Worm (Caenorhabditis elegans) whole organism, young adult: ENCODE results near the gene C44B11.4.

Source experiments
- B0261.1 ChIP-seq: sonication (generic microtip); optimal IDR thresholded peaks from 2 replicates; lab custom pipeline; 2016; ENCODE audit warnings: mild to moderate bottlenecking, missing genetic modification characterization, moderate library complexity, missing compliant biosample characterization
- C06A6.2 ChIP-seq: fragments of 200-800 bp; sonication (Bioruptor generic); conservative IDR thresholded peaks from 2 replicates; pipeline ENCODE4 v1.3.6; 2022; ENCODE audit warnings: missing genetic modification characterization, missing compliant biosample characterization
- D2030.7 ChIP-seq: fragments of 200-800 bp; sonication (Bioruptor generic); IDR thresholded peaks from 2 replicates; pipeline ENCODE4 v1.3.6; 2022; ENCODE audit warnings: missing genetic modification reagents, missing genetic modification characterization, missing compliant biosample characterization
- F33H1.4 ChIP-seq: fragments of 200-800 bp; sonication (Bioruptor generic); IDR thresholded peaks from 2 replicates; pipeline ENCODE4 v1.3.6; 2022; ENCODE audit warnings: missing genetic modification reagents, missing genetic modification characterization, missing compliant biosample characterization
- F57C9.4 ChIP-seq: sonication (generic microtip); optimal IDR thresholded peaks from 2 replicates; lab custom pipeline; 2017; ENCODE audit warnings: mild to moderate bottlenecking, missing genetic modification characterization, missing compliant biosample characterization
- T26A5.8 ChIP-seq: sonication (generic microtip); optimal IDR thresholded peaks from 2 replicates; lab custom pipeline; 2016; ENCODE audit warnings: missing genetic modification characterization, missing compliant biosample characterization
- Y56A3A.18 ChIP-seq: fragments of 200-800 bp; sonication (Bioruptor generic); IDR thresholded peaks from 2 replicates; pipeline ENCODE4 v1.3.6; 2022; ENCODE audit warnings: missing genetic modification reagents, missing genetic modification characterization, missing compliant biosample characterization
- Y67H2A.10 ChIP-seq: fragments of 200-800 bp; sonication (Bioruptor generic); conservative IDR thresholded peaks from 2 replicates; pipeline ENCODE4 v1.3.6; 2022; ENCODE audit warnings: missing genetic modification reagents, missing genetic modification characterization, missing compliant biosample characterization
- athp-1 ChIP-seq: sonication (generic microtip); optimal IDR thresholded peaks from 2 replicates; lab custom pipeline; 2017; ENCODE audit warnings: mild to moderate bottlenecking, missing genetic modification characterization, missing compliant biosample characterization
- attf-3 ChIP-seq: fragments of 200-800 bp; sonication (Bioruptor generic); conservative IDR thresholded peaks from 2 replicates; pipeline ENCODE4 v1.3.6; 2022; ENCODE audit warnings: missing genetic modification reagents, missing genetic modification characterization, missing compliant biosample characterization
- bed-2 ChIP-seq: fragments of 200-800 bp; sonication (Bioruptor generic); IDR thresholded peaks from 2 replicates; pipeline ENCODE4 v1.3.6; 2022; ENCODE audit warnings: missing genetic modification reagents, missing genetic modification characterization, missing compliant biosample characterization
- ceh-40 ChIP-seq: fragments of 200-800 bp; sonication (Bioruptor generic); IDR thresholded peaks from 2 replicates; pipeline ENCODE4 v1.3.6; 2022; ENCODE audit warnings: missing genetic modification characterization, missing compliant biosample characterization
- ceh-79 ChIP-seq: sonication (generic microtip); optimal IDR thresholded peaks from 2 replicates; lab custom pipeline; 2017; ENCODE audit warnings: mild to moderate bottlenecking, missing genetic modification characterization, missing compliant biosample characterization
- chd-7 ChIP-seq: sonication (generic microtip); optimal IDR thresholded peaks from 2 replicates; lab custom pipeline; 2016; ENCODE audit warnings: mild to moderate bottlenecking, missing genetic modification characterization, moderate library complexity, missing compliant biosample characterization
- dox-1 ChIP-seq: fragments of 200-800 bp; sonication (Bioruptor generic); IDR thresholded peaks from 2 replicates; pipeline ENCODE4 v1.3.6; 2022; ENCODE audit warnings: missing genetic modification reagents, missing genetic modification characterization, missing compliant biosample characterization
- dpff-1 ChIP-seq: sonication (generic microtip); optimal IDR thresholded peaks from 2 replicates; lab custom pipeline; 2017; ENCODE audit warnings: mild to moderate bottlenecking, missing genetic modification characterization, missing compliant biosample characterization
- egl-18 ChIP-seq: fragments of 200-800 bp; sonication (Bioruptor generic); IDR thresholded peaks from 2 replicates; pipeline ENCODE4 v1.3.6; 2022; ENCODE audit warnings: missing genetic modification reagents, missing genetic modification characterization, missing compliant biosample characterization
- ets-4 ChIP-seq: fragments of 200-800 bp; sonication (Bioruptor generic); optimal IDR thresholded peaks from 2 replicates; lab custom pipeline; 2018; ENCODE audit warnings: mild to moderate bottlenecking, missing genetic modification characterization, missing compliant biosample characterization
- fkh-3 ChIP-seq: sonication (generic microtip); optimal IDR thresholded peaks from 2 replicates; lab custom pipeline; 2016; ENCODE audit warnings: mild to moderate bottlenecking, missing genetic modification characterization, missing compliant biosample characterization
- him-1 ChIP-seq: sonication (generic microtip); optimal IDR thresholded peaks from 2 replicates; lab custom pipeline; 2016; ENCODE audit warnings: missing genotype, missing genetic modification reagents, missing genetic modification characterization, missing compliant biosample characterization
- hmg-1.2 ChIP-seq: fragments of 200-800 bp; sonication (Bioruptor generic); IDR thresholded peaks from 2 replicates; pipeline ENCODE4 v1.3.6; 2022; ENCODE audit warnings: missing genetic modification reagents, missing genetic modification characterization, missing compliant biosample characterization
- lin-26 ChIP-seq: fragments of 200-800 bp; sonication (Bioruptor generic); IDR thresholded peaks from 2 replicates; pipeline ENCODE4 v1.3.6; 2022; ENCODE audit warnings: missing genetic modification reagents, missing genetic modification characterization, missing compliant biosample characterization
- lir-1 ChIP-seq: fragments of 200-800 bp; sonication (Bioruptor generic); conservative IDR thresholded peaks from 2 replicates; pipeline ENCODE4 v1.3.6; 2022; ENCODE audit warnings: missing genetic modification reagents, missing genetic modification characterization, missing compliant biosample characterization
- lsl-1 ChIP-seq: fragments of 200-800 bp; sonication (Bioruptor generic); optimal IDR thresholded peaks from 2 replicates; lab custom pipeline; 2018; ENCODE audit warnings: mild to moderate bottlenecking, missing genetic modification characterization, moderate library complexity, missing compliant biosample characterization
- madf-10 ChIP-seq: sonication (generic microtip); optimal IDR thresholded peaks from 2 replicates; lab custom pipeline; 2016; ENCODE audit warnings: mild to moderate bottlenecking, missing genetic modification characterization, missing compliant biosample characterization
- madf-6 ChIP-seq: fragments of 200-800 bp; sonication (Bioruptor generic); IDR thresholded peaks from 2 replicates; pipeline ENCODE4 v1.3.6; 2022; ENCODE audit warnings: missing genetic modification reagents, missing genetic modification characterization, missing compliant biosample characterization
- mel-28 ChIP-seq: sonication (generic microtip); optimal IDR thresholded peaks from 2 replicates; lab custom pipeline; 2016; ENCODE audit warnings: borderline replicate concordance, mild to moderate bottlenecking, missing genetic modification characterization, missing compliant biosample characterization
- nfya-1 ChIP-seq: sonication (generic microtip); optimal IDR thresholded peaks from 2 replicates; lab custom pipeline; 2017; ENCODE audit warnings: antibody characterized with exemption, missing compliant biosample characterization, missing genetic modification characterization, borderline replicate concordance; ENCODE audit not compliant: insufficient read depth
- pha-4 ChIP-seq: fragments of 150-350 bp; sonication (generic microtip); optimal IDR thresholded peaks from 2 replicates; lab custom pipeline; 2014; ENCODE audit warnings: missing biosample characterization, missing genetic modification reagents, missing genetic modification characterization
- rec-8 ChIP-seq, 2 experiments: sonication (generic microtip); optimal IDR thresholded peaks; 2 replicates each; lab custom pipeline; 2016; ENCODE audit warnings: mild to moderate bottlenecking in 2 of 2, missing genetic modification characterization in 2 of 2, missing genetic modification reagents in 2 of 2, missing genotype in 2 of 2, missing biosample characterization in 1 of 2, missing compliant biosample characterization in 1 of 2, moderate library complexity in 1 of 2
- rpc-1 ChIP-seq, 2 experiments: fragments of 150-350 bp in 1 of 2; sonication (generic microtip) in 1 of 2; optimal IDR thresholded peaks; 2 replicates each; lab custom pipeline; 2014 to 2018; ENCODE audit warnings: missing biosample characterization in 1 of 2, missing genetic modification characterization in 1 of 2, missing genetic modification reagents in 1 of 2, missing genotype in 1 of 2
- sea-2 ChIP-seq: fragments of 200-800 bp; sonication (Bioruptor generic); IDR thresholded peaks from 2 replicates; pipeline ENCODE4 v1.3.6; 2022; ENCODE audit warnings: missing genetic modification characterization, missing compliant biosample characterization
- snpc-3.4 ChIP-seq: sonication (generic microtip); optimal IDR thresholded peaks from 2 replicates; lab custom pipeline; 2017; ENCODE audit warnings: missing genetic modification characterization, mild to moderate bottlenecking, missing compliant biosample characterization, antibody characterized with exemption, moderate library complexity, missing genotype, missing genetic modification reagents
- snpc-4 ChIP-seq, 5 experiments: fragments of 150-350 bp in 1 of 5; sonication (generic microtip) in 4 of 5; optimal IDR thresholded peaks; 2 replicates each; lab custom pipeline; 2014 to 2018; ENCODE audit warnings: missing genetic modification characterization in 5 of 5, missing biosample characterization in 3 of 5, antibody characterized with exemption in 2 of 5, mild to moderate bottlenecking in 2 of 5, missing compliant biosample characterization in 2 of 5, missing genotype in 2 of 5, moderate library complexity in 2 of 5, missing genetic modification reagents in 1 of 5
- somi-1 ChIP-seq: fragments of 200-800 bp; sonication (Bioruptor generic); optimal IDR thresholded peaks from 2 replicates; lab custom pipeline; 2018; ENCODE audit warnings: mild to moderate bottlenecking, missing genetic modification characterization, missing compliant biosample characterization
- tbp1 ChIP-seq: fragments of 200-800 bp; sonication (Bioruptor generic); optimal IDR thresholded peaks from 2 replicates; lab custom pipeline; 2018; ENCODE audit warnings: mild to moderate bottlenecking, missing genetic modification characterization, missing compliant biosample characterization
- xnd-1 ChIP-seq: sonication (generic microtip); optimal IDR thresholded peaks from 2 replicates; lab custom pipeline; 2016; ENCODE audit warnings: missing genotype, missing genetic modification reagents, missing genetic modification characterization, missing compliant biosample characterization
- zim-3 ChIP-seq: sonication (generic microtip); optimal IDR thresholded peaks from 2 replicates; lab custom pipeline; 2017; ENCODE audit warnings: mild to moderate bottlenecking, missing genetic modification characterization, moderate library complexity, missing compliant biosample characterization
- ztf-26 ChIP-seq: sonication (generic microtip); optimal IDR thresholded peaks from 2 replicates; lab custom pipeline; 2017; ENCODE audit warnings: missing genetic modification characterization, missing compliant biosample characterization
- ztf-28 ChIP-seq: fragments of 200-800 bp; sonication (Bioruptor generic); IDR thresholded peaks from 2 replicates; pipeline ENCODE4 v1.3.6; 2022; ENCODE audit warnings: missing genetic modification reagents, missing genetic modification characterization, missing compliant biosample characterization

The C44B11.4 gene

ce11 chrIII:3108804-3109203 lies 34.8 kb downstream of the C44B11.4 start:
- TF ChIP-seq dox-1 (GFP tag; lab: Robert Waterston, UW) (no peak), Y56A3A.18 (no peak), ztf-28 (GFP tag; lab: Robert Waterston, UW) (no peak), ceh-40 (GFP tag; lab: Robert Waterston, UW) (no peak), B0261.1 (peak; percentile 44), rpc-1 (optimal IDR thresholded peaks at IDR 0.05; lab: Kevin White, UChicago) (peak; percentile 41), rpc-1 (tag; optimal IDR thresholded peaks at IDR 0.05; lab: Kevin White, UChicago) (peak; percentile 56), chd-7 (no peak), tbp1 (GFP tag; lab: Kevin White, UChicago) (peak; percentile 78)
- TF ChIP-seq, all 124 proteins: peak for 3

- TF ChIP-seq rpc-1 (optimal IDR thresholded peaks at IDR 0.05; lab: Kevin White, UChicago): peak; percentile 44
- TF ChIP-seq rpc-1 (tag; optimal IDR thresholded peaks at IDR 0.05; lab: Kevin White, UChicago): peak; percentile 66
- TF ChIP-seq C06A6.2: no peak
- TF ChIP-seq lsl-1 (GFP tag; lab: Kevin White, UChicago): peak; percentile 22
- TF ChIP-seq B0261.1: peak; percentile 61
- TF ChIP-seq hmg-1.2 (GFP tag; lab: Robert Waterston, UW): peak; percentile 20; the same call in 1 of the 2 replicates
- peak; percentile 49; the same call in 1 of the 2 replicates for TF ChIP-seq lin-26 (GFP tag; lab: Robert Waterston, UW)
- TF ChIP-seq madf-6: peak; percentile 23; the same call in 1 of the 2 replicates
- TF ChIP-seq F33H1.4 (GFP tag; lab: Robert Waterston, UW): peak; percentile 38; the same call in 1 of the 2 replicates
- TF ChIP-seq tbp1 (GFP tag; lab: Kevin White, UChicago): peak; percentile 85
- no peak for TF ChIP-seq F57C9.4 (tag; lab: Kevin White, UChicago)
- no peak for TF ChIP-seq Y67H2A.10 (GFP tag; lab: Robert Waterston, UW)
- no peak for TF ChIP-seq attf-3 (GFP tag; lab: Robert Waterston, UW)
- TF ChIP-seq athp-1 (tag; lab: Kevin White, UChicago): no peak
- peak; percentile 44 for TF ChIP-seq him-1 (tag; lab: Kevin White, UChicago)
- TF ChIP-seq, all 124 proteins: peak for 9
Observed at ce11 chrIII:3107530-3107929, 36.0 kb downstream of the C44B11.4 start.

ce11 chrIII:3106301-3106700 lies 37.3 kb downstream of the C44B11.4 start:
- TF ChIP-seq snpc-4 (GFP tag; optimal IDR thresholded peaks at IDR 0.05; lab: Kevin White, UChicago) (no peak), snpc-4 (tag; optimal IDR thresholded peaks at IDR 0.05; lab: Kevin White, UChicago) (no peak), xnd-1 (no peak), lir-1 (no peak), zim-3 (no peak), ceh-79 (no peak), lin-26 (GFP tag; lab: Robert Waterston, UW) (no peak), D2030.7 (GFP tag; lab: Robert Waterston, UW) (no peak), tbp1 (GFP tag; lab: Kevin White, UChicago) (peak; percentile 78), rpc-1 (optimal IDR thresholded peaks at IDR 0.05; lab: Kevin White, UChicago) (peak; percentile 28), rpc-1 (tag; optimal IDR thresholded peaks at IDR 0.05; lab: Kevin White, UChicago) (peak; percentile 63), bed-2 (GFP tag; lab: Robert Waterston, UW) (no peak), B0261.1 (peak; percentile 47)

- TF ChIP-seq tbp1 (GFP tag; lab: Kevin White, UChicago) (peak; percentile 75), B0261.1 (peak; percentile 36), somi-1 (no peak), rpc-1 (optimal IDR thresholded peaks at IDR 0.05; lab: Kevin White, UChicago) (peak; percentile 22), rpc-1 (tag; optimal IDR thresholded peaks at IDR 0.05; lab: Kevin White, UChicago) (peak; percentile 60), rec-8 (tag; optimal IDR thresholded peaks at IDR 0.05; lab: Kevin White, UChicago) (no peak)
Observed at ce11 chrIII:3105212-3105611, 38.3 kb downstream of the C44B11.4 start.

ce11 chrIII:3104536-3104935 lies 39.0 kb downstream of the C44B11.4 start:
- TF ChIP-seq madf-10 (tag; lab: Kevin White, UChicago): no peak
- no peak for TF ChIP-seq ets-4 (GFP tag; lab: Kevin White, UChicago)
- no peak for TF ChIP-seq fkh-3 (tag; lab: Kevin White, UChicago)
- no peak for TF ChIP-seq dox-1 (GFP tag; lab: Robert Waterston, UW)
- no peak for TF ChIP-seq ztf-26 (tag; lab: Kevin White, UChicago)
- TF ChIP-seq sea-2 (GFP tag; lab: Robert Waterston, UW): no peak
- no peak for TF ChIP-seq egl-18 (GFP tag; lab: Robert Waterston, UW)
- no peak for TF ChIP-seq dpff-1 (tag; lab: Kevin White, UChicago)
- TF ChIP-seq nfya-1: no peak
- no peak for TF ChIP-seq T26A5.8 (tag; lab: Kevin White, UChicago)
- TF ChIP-seq pha-4 (tag; lab: Kevin White, UChicago): no peak
- TF ChIP-seq somi-1: no peak
- no peak for TF ChIP-seq snpc-3.4
- TF ChIP-seq mel-28 (tag; lab: Kevin White, UChicago): no peak
